Worm (Caenorhabditis elegans) whole organism, L3 larva: ENCODE data around the gene mrp-3.

Experiments used
- aly-2 ChIP-seq: fragments of 150-350 bp; optimal IDR thresholded peaks from 2 replicates; lab custom pipeline; 2014; ENCODE audit warnings: missing biosample characterization, missing genetic modification characterization
- ceh-82 ChIP-seq: fragments of 150-350 bp; optimal IDR thresholded peaks from 2 replicates; lab custom pipeline; 2014; ENCODE audit warnings: missing biosample characterization, missing genetic modification characterization
- ceh-9 ChIP-seq: sonication (generic microtip); optimal IDR thresholded peaks from 2 replicates; lab custom pipeline; 2018; ENCODE audit warnings: missing biosample characterization, missing genetic modification characterization
- mdl-1 ChIP-seq: fragments of 150-350 bp; optimal IDR thresholded peaks from 2 replicates; lab custom pipeline; 2014; ENCODE audit warnings: missing biosample characterization, missing genetic modification characterization
- nhr-237 ChIP-seq: fragments of 150-350 bp; optimal IDR thresholded peaks from 2 replicates; lab custom pipeline; 2014; ENCODE audit warnings: missing biosample characterization, missing genetic modification characterization
- nhr-25 ChIP-seq: sonication (generic microtip); optimal IDR thresholded peaks from 2 replicates; lab custom pipeline; 2017; ENCODE audit warnings: missing biosample characterization, missing genetic modification characterization
- nhr-76 ChIP-seq: fragments of 150-350 bp; sonication (generic microtip); optimal IDR thresholded peaks from 5 replicates; lab custom pipeline; 2014; ENCODE audit warnings: missing biosample characterization, missing genetic modification characterization
- pqm-1 ChIP-seq: fragments of 150-350 bp; optimal IDR thresholded peaks from 2 replicates; lab custom pipeline; 2017; ENCODE audit warnings: missing biosample characterization, missing genetic modification characterization, inconsistent platforms
- unc-39 ChIP-seq: sonication (generic microtip); optimal IDR thresholded peaks from 4 replicates; lab custom pipeline; 2017; ENCODE audit warnings: missing biosample characterization, missing genetic modification characterization

DNA sequence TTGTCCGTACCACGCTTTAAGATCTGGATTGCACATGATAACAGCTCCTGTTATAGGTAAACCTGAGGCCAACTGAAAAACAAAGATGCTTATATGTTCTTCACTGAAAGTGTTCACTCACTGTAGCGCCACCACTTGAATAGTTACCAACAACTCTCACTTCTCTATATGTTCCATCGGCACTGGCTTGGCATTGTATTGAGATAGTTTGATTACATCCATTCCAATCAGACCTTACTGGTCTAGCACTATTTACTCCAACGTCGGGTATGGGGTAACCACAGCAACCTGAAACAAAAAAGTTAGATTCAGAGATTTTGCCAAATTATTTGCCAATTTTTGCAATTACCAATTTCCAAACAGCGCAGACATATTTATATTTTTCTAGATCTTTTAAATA is 23.4 kb downstream of the mrp-3 start:
- no peak for TF ChIP-seq mdl-1 (tag; lab: Kevin White, UChicago)
- TF ChIP-seq nhr-237 (tag; lab: Kevin White, UChicago) = no peak
- TF ChIP-seq pqm-1 (tag; lab: Kevin White, UChicago) = no peak
- no peak for TF ChIP-seq nhr-25 (tag; lab: Kevin White, UChicago)
- TF ChIP-seq unc-39 (tag; lab: Kevin White, UChicago) = no peak
- no peak for TF ChIP-seq ceh-82 (tag; lab: Kevin White, UChicago)
- TF ChIP-seq ceh-9 = no peak
- TF ChIP-seq nhr-76 (tag; lab: Kevin White, UChicago) = no peak
- no peak for TF ChIP-seq aly-2
